Worm (Caenorhabditis elegans): Measurements from ENCODE around the gene math-10.

- TF ChIP-seq dao-5 (tag; optimal IDR thresholded peaks at IDR 0.05) (no peak), W03F9.2 (tag; optimal IDR thresholded peaks at IDR 0.05) (no peak)
Observed at ce11 chrII:1886379-1886778, 15.0 kb downstream of the math-10 start, which contains the start of gene math-7.

Measured in whole organism, L4/young adult.